Fruit fly (Drosophila melanogaster) whole organism, larva: Measurements from ENCODE around the gene CG3097.

Experiments
- noc ChIP-seq: fragments of 200-800 bp; sonication (Bioruptor generic); optimal IDR thresholded peaks from 3 replicates; lab custom pipeline; 2019; ENCODE audit warnings: missing biosample characterization, mild to moderate bottlenecking, missing genetic modification characterization, moderate library complexity

The CG3097 gene

DNA sequence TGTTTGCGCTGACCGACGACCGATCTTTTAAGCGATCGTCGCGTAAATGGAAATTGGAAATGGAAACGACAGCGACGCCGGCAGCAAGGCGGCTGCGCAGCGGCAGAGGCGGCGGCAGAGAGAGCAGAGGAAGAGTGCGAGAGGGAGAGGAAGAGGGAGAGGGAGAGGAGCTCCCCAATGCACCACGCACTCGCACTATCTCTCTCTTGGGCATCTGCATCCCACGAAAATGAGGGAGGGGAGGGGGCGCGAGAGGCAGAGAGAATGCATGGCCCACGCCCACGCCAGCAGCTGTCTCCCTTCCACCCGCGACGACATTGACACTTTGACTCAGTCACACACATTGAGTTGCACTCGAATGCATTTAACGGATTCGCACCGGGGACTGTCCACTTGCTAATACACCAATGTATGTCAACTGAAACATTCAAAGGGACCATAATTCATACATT is at the start of gene CG3097:
TSS of gene CG3097 (minus strand) at position 51 of the 452 bp plus-strand sequence.
- no peak for TF ChIP-seq noc (tag; lab: Kevin White, UChicago)

DNA sequence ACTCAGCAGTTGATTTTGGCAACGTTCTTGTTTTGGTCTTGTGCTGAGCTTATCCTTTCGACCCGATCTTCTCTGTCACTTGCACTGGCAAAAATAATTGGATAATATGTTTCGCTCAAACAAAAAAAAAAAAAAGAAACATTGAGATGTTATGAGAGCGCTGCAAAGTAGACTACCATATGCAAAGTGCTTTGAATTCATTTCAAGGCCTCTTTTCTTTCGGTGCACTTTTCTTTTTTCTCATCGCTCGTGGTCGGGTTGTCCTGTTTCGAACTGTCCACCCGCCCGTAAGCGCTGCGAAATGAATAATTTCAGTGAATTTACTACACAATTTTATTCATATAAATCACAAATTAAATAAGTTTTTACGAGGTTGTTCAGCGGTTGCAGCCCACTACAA is 49.4 kb upstream of the CG3097 start:
- TF ChIP-seq noc (tag; lab: Kevin White, UChicago) = no peak

DNA sequence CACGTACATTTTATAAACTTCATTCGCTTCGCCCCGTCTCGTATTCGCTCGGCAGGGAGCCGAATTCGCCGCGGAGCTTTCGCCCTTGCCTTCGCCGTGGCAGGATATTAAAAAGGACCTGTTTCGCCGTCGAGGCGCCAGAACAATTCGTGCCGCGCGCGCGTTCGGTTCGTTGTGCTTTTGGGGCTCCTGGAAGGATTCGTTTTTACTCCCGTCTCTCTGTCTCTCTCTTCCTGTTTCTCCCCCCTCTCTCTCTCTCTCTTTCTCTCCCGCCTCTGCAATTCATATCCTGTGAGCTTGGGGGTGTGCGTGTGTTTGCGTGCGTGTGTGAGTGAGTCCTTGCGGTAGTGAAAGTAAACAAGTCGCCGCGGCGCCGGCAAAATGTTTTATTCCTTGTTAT is 47.8 kb upstream of the CG3097 start, which contains the start of gene CG15765:
TSS of gene CG15765 (plus strand) at position 132 of the 400 bp plus-strand sequence.
- TF ChIP-seq noc (tag; lab: Kevin White, UChicago) = no peak

DNA sequence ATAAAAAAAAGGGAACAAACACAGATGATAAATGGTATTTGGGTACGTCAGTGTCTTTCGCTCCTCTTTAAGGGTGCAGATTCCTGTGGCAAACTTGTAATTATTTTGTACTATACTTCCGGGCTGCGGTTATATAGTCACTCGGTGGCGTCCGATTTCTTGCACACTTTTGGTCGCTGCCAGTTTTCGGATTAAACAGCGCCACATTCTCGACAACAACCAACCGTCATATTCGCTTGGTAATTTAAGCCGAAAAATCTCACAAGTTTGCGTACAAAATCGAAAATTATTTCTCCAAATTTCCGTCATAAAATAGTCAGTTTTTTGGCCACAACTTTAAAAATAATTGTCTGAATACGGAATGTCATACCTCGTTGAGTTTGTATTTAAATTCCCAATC is 46.6 kb upstream of the CG3097 start:
- no peak for TF ChIP-seq noc (tag; lab: Kevin White, UChicago)

DNA sequence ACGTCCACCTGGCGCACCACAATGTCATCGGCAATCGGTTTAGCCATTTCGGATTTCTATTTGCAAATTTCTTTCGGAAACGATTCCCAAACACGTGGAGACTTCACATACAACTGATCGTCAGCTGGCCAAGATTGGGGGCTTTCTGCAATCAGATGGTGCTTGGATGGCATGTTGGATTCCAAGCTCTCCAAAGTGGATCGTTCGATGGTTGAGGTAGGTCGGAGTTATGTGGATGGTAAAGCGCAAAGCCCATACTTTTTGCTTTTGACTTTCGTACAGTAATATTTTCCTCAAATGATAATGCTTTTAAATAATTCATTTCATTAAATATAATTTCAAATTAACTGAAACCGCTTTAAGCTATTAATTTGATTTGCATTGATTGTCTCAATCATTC is 45.1 kb upstream of the CG3097 start, which contains the start of gene AgmNAT:
TSS of gene AgmNAT (minus strand) at position 101 of the 400 bp plus-strand sequence.
- TF ChIP-seq noc (tag; lab: Kevin White, UChicago) = no peak

DNA sequence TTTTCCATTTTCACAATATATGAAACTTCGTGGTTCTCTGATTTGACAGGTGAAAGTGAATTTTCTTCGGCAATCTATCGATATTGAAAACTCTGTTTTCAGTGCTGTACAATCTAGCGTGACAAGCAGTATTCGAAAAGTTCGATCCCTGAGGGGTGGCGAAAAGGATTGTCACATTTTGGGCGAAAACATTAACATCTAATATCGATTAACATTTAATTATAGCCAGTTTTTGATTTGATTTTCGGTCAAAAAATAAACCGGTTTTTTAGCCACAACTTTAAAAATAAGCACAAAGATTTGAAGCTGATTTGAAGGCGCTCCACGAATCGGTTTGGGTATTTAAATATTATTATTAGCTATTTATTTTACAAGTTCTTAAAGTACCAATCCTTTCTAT is 42.3 kb upstream of the CG3097 start, which contains the start of gene CG44329:
TSS of gene CG44329 (minus strand) at position 101 of the 400 bp plus-strand sequence.
- no peak for TF ChIP-seq noc (tag; lab: Kevin White, UChicago)

DNA sequence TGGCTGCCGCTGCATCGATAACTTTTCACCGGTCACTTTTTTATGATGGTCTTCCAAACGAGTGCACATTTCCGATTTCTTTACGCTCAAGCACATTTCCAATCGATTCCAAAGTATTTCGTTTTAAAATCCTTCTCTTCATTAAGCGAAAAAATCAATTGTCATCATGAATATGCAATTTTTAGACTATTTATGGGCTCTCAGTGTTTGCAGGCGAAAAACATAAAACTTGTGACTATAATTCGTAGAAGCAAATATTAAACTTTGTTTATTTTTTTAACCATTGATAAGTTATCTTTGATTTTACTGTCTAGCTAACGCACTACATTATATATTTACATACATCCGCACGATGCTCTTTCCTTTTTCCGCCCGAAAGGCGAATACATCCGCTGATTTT is 38.1 kb upstream of the CG3097 start, which contains the start of gene Prosbeta2R1:
TSS of gene Prosbeta2R1 (plus strand) at position 301 of the 400 bp plus-strand sequence.
- TF ChIP-seq noc (tag; lab: Kevin White, UChicago) = no peak

DNA sequence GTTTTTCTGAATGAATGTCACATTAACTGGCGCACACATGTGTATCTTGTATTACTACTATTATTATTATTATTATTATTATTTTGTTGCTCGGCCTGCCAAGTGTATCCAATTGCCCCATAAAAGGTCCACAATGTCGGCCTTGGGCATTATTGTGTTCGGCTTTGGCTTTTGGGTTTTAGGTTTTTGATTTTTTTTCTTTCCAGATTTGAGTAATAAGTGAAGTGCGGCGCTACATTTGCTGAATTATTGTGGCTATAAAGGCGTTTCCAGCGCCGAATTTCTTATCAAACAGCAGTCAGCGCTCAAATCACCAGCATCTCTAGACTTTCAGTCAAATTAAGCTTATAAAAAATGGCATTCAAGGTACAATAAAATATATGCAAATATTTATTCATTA is 33.8 kb upstream of the CG3097 start, which contains the start of gene Cpr5C:
TSS of gene Cpr5C (plus strand) at position 301 of the 400 bp plus-strand sequence.
- no peak for TF ChIP-seq noc (tag; lab: Kevin White, UChicago)

DNA sequence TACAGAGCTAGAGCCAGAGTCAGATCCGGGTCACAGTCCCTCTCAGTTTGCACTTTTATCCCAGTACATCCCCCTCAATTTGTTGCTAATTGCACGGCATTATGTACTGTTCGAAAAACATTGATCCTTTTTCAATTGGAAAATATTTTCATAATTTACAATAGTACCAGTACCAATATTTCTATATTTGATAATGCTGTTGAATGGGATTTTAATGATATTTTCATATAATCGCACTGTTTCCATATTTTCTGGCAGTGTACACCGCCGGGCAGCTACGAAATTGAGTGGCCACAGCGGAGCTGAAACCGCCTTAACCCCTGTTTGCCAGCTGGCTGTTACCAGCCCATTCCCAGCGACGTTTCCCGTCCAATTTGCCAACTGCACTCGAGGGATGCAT is 30.1 kb upstream of the CG3097 start:
- no peak for TF ChIP-seq noc (tag; lab: Kevin White, UChicago)

DNA sequence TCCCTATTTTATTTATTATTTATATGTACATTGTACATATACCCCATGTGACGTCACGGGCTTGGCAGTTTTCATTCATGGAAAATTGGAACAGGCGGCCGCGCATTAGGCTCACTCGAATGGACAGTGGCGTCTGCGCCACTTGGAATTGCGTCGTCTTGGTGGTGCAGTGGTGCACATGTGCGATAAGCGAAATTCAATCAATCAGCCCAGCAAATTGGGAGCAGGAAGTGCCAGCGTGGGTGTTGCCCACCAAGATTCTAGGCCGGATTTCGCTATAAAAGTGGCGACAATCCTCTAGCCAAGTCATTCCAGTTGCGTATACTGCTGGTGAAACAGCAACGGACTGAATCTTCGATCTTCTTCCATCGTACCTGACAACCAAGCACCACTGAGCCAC is 21.3 kb upstream of the CG3097 start, which contains the start of gene CG12239:
TSS of gene CG12239 (plus strand) at position 301 of the 400 bp plus-strand sequence.
- TF ChIP-seq noc (tag; lab: Kevin White, UChicago) = no peak

DNA sequence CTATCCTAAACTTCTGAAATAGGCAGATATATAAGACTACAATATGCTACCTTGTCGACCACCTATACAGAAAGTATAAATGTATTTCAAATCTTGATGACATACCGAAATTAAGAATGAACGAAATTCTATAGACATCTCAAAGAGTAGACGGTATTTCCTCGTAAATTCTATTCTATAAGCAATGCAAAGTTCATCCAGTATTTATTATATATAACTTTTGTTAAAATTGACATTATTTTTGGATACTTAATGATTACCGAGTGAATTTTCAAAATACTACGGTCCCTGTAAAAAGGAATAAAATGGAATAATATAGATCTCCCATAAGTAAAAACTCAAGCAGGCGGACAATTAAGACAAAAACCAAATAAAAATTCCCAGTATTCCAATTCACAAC is 18.6 kb upstream of the CG3097 start, which contains the start of gene CG15767:
TSS of gene CG15767 (plus strand) at position 301 of the 400 bp plus-strand sequence.
- TF ChIP-seq noc (tag; lab: Kevin White, UChicago) = no peak

DNA sequence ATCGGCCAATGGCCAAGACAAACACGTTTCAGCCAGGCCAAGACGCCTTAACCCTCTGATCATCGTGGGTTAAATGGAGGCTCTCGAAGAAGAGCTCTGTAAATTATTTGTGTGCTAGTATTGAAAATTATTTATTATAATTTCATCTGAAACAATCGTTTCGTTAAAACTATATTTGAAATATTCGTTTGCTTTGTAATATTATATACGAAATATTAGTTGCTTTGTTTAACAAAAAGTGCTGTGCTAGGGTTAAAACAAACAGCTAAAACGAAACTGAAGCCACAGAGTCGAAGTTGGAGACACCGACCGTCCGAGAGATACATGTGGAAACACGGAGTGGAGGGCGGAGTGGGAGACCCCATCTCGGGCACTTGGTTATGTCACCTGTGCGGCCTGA is 16.0 kb upstream of the CG3097 start:
- peak; percentile 67 for TF ChIP-seq noc (tag; lab: Kevin White, UChicago)

DNA sequence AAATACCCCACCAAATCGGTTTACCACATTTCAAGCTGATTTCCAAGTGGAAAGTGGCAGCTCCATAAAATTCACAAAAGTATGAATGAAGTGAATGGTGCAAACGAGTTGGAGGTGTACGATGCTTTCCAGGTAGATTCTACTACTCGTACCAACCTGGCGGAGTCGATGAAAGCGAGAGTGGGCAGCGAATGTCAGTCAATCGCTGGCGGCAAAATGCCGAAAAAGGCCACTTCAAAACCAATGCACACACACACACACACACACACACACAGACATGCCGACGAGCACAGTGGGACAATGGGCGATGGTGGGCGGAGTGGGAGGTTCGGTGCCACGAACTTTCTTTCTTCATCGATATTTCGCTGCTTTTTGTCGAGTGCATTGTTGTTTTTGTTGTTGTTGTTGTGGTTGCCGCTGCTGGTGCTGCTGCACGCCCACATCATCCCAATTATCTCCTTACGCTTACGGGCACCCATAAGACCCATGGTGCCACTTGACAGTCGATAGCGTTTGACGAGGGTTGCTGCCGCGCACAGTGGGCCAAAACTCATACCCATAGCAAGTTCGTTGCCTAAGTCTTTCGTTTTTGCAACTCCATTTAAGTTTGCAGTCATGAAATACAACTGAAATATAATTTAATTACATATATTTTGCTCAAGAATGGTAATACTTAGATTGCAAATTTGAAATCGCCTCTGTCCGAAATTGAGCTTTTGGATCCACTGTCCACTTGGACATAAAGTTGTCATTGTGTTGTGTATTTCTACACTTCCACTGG is 12.9 kb upstream of the CG3097 start:
- peak; percentile 0 for TF ChIP-seq noc (tag; lab: Kevin White, UChicago)

DNA sequence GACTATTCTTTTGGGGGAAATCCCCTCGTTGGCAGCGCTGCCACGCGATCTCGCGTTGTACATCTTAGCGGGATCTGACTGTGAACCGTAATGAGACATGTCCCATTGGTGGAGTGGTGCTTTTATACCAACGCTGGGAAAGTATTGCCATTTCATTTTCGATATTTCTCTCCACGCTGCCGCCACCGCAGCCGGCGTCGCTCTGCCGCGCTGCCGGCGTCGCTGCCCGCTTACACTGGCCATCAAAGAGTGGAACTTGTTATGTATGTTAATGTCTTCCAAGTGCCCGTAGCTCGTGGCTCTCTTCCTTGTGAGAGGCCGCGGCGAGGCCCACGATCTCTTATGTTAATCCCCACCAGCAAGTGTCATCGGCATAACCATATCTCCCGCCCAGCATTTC is 10.9 kb upstream of the CG3097 start, which contains the start of gene CG3108:
TSS of gene CG3108 (minus strand) at position 101 of the 400 bp plus-strand sequence.
- no peak for TF ChIP-seq noc (tag; lab: Kevin White, UChicago)

DNA sequence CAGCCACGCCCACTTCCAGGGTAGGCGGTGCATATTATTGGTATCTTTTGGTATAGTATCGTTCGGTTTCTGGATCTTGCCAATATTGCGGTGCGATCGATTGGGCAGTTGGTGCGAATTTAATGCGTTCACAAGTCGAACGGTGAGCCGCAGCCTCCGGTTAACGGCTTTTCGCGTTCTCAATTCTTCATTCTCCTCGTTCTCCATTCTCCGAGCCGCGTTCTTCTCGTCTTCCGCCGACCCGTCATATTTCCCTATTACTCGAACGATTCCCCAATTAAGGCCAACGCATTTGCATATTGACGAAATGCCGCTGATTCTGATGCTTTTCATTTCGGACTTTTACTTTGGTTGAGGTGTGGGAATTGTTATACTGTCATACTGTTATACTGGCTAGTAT is 6.0 kb upstream of the CG3097 start, which contains the start of gene CG42264:
TSS of gene CG42264 (minus strand) at position 101 of the 400 bp plus-strand sequence.
- no peak for TF ChIP-seq noc (tag; lab: Kevin White, UChicago)

DNA sequence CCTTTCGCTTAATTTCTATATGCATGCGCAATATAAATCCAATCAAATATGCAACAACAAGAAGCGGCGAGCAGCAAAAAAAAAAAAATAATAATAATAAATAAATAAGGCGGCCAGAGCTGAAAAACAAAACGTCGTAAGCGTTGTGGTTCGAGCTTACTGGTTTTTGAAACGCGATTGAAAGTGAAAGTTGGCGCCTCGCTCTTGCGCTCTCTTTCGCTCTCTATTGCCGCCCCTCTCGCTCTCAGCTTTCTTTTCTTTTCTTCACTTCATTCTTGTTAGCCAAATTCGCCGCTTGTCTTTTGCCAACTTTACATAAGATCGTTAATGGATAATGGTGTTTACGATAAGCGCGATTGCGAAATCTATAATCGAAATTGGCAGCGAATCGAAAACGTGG is 1.8 kb upstream of the CG3097 start:
- TF ChIP-seq noc (tag; lab: Kevin White, UChicago) = no peak
